Worm (Caenorhabditis elegans): Measurements from ENCODE around the gene T19H12.12.

T19H12.12 gene

DNA sequence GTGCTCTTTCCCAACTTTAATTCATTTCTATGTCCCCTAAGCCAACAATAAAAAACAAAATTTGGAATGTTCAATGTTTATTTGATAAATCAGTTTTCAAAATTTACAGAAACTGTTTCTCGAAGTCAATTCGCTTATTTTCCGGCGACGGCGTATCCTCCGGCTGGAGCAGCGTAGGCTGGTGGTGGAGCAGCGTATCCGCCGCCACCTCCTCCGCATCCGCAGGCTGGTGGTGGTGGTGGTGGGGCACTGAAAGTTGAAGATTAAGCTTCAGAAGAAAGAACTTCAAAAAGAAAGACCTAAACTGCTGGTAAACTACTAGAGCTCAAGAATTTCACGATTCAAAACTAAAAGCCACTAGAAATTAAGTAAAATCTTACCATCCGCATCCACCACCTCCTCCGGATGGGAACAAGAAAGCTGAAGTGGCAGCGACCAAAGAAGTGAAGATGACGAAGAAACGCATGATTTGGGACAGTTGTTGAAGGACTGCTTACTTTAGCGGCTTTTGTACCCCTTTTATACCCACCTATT lies 33.6 kb downstream of the T19H12.12 start, which contains the start of gene C02E7.7:
Gene C02E7.7, minus strand, starts transcription at position 484 of the 534 bp plus-strand sequence.
- TF ChIP-seq nhr-12 (tag; optimal IDR thresholded peaks at IDR 0.05) (no peak), alr-1 (tag; optimal IDR thresholded peaks at IDR 0.05) (no peak)

DNA sequence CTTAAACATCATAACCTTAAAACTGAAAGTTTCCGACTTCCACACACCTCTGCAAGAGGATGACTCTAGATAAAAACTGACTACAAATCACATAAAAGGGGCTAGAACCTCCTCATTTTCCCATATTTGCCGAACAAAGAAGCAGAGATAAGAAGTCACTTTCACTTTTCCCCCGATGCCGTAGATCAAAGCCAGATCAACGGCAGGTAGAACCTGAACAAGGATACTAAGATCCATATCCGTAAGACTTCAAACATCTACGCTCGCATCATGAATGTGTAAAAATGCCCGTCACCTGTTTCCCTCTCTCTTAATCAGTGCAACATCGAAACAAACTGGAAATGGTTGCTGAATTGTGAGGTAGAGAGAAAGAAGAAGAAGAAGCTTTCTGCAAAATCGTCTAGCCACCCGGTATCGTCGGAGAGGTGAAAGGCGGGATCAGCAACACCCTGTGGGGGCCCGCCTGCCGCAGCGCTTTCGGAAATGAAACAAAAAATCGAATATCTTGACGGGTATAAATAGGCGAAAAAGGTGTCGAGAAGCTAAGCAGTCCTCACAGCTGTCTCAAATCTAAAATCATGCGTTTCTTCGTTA lies 34.2 kb downstream of the T19H12.12 start, which contains the start of gene C02E7.6:
Gene C02E7.6, plus strand, starts transcription at position 544 of the 594 bp plus-strand sequence.
- TF ChIP-seq nhr-23 (tag; optimal IDR thresholded peaks at IDR 0.05) (no peak), elt-1 (tag; optimal IDR thresholded peaks at IDR 0.05) (peak; percentile 18), lsy-2 (tag; optimal IDR thresholded peaks at IDR 0.05) (no peak), nhr-12 (tag; optimal IDR thresholded peaks at IDR 0.05) (no peak), elt-3 (tag; optimal IDR thresholded peaks at IDR 0.05) (no peak), nhr-21 (tag; optimal IDR thresholded peaks at IDR 0.05) (peak; percentile 32), nhr-129 (tag; optimal IDR thresholded peaks at IDR 0.05) (no peak), unc-39 (tag; optimal IDR thresholded peaks at IDR 0.05) (no peak), sma-3 (GFP tag; optimal IDR thresholded peaks at IDR 0.05) (no peak), unc-55 (GFP tag; optimal IDR thresholded peaks at IDR 0.05) (no peak), fos-1 (tag; optimal IDR thresholded peaks at IDR 0.05) (no peak), alr-1 (tag; optimal IDR thresholded peaks at IDR 0.05) (no peak), F13H6.1 (tag; optimal IDR thresholded peaks at IDR 0.05) (no peak), ztf-4 (tag; optimal IDR thresholded peaks at IDR 0.05) (no peak), lin-39 (tag; optimal IDR thresholded peaks at IDR 0.05) (no peak), lin-13 (GFP tag; optimal IDR thresholded peaks at IDR 0.05) (no peak), egl-27 (tag; optimal IDR thresholded peaks at IDR 0.05) (no peak), ceh-16 (tag; optimal IDR thresholded peaks at IDR 0.05) (no peak), mab-5 (tag; optimal IDR thresholded peaks at IDR 0.05) (no peak), gmeb-1 (tag; optimal IDR thresholded peaks at IDR 0.05) (no peak), nhr-10 (tag; optimal IDR thresholded peaks at IDR 0.05) (no peak), aly-2 (tag; optimal IDR thresholded peaks at IDR 0.05) (no peak), nhr-6 (tag; optimal IDR thresholded peaks at IDR 0.05) (no peak), R02D3.7 (tag; optimal IDR thresholded peaks at IDR 0.05) (no peak), zag-1 (tag; optimal IDR thresholded peaks at IDR 0.05) (no peak), sma-9 (GFP tag; optimal IDR thresholded peaks at IDR 0.05) (peak; percentile 23), sma-9 (tag; optimal IDR thresholded peaks at IDR 0.05) (no peak), ZK546.5 (tag; optimal IDR thresholded peaks at IDR 0.05) (no peak), ama-1 (optimal IDR thresholded peaks at IDR 0.05) (no peak), ztf-11 (tag; optimal IDR thresholded peaks at IDR 0.05) (no peak), peb-1 (tag; optimal IDR thresholded peaks at IDR 0.05) (no peak), lin-11 (tag; optimal IDR thresholded peaks at IDR 0.05) (no peak), nhr-237 (tag; optimal IDR thresholded peaks at IDR 0.05) (no peak), crh-2 (tag; optimal IDR thresholded peaks at IDR 0.05) (no peak), nhr-25 (tag; optimal IDR thresholded peaks at IDR 0.05) (peak; percentile 90), dmd-4 (tag; optimal IDR thresholded peaks at IDR 0.05) (no peak), Y55F3AM.14 (GFP tag; optimal IDR thresholded peaks at IDR 0.05) (no peak), C34F6.9 (tag; optimal IDR thresholded peaks at IDR 0.05) (no peak), mbf-1 (tag; optimal IDR thresholded peaks at IDR 0.05) (no peak), skn-1 (tag; optimal IDR thresholded peaks at IDR 0.05) (no peak), sem-4 (tag; optimal IDR thresholded peaks at IDR 0.05) (peak; percentile 76), blmp-1 (tag; optimal IDR thresholded peaks at IDR 0.05; ENCODE audit: insufficient read depth) (peak; percentile 94), ceh-82 (tag; optimal IDR thresholded peaks at IDR 0.05) (no peak), nhr-77 (tag; optimal IDR thresholded peaks at IDR 0.05) (no peak), nhr-11 (tag; optimal IDR thresholded peaks at IDR 0.05) (peak; percentile 12), ztf-1 (GFP tag; conservative IDR thresholded peaks at IDR 0.05) (no peak), mdl-1 (tag; optimal IDR thresholded peaks at IDR 0.05) (no peak), unc-62 (GFP tag; optimal IDR thresholded peaks at IDR 0.05) (no peak)
